Fruit fly (Drosophila melanogaster) Kc167 (cell line): ENCODE measurements around the gene CG17734.

Experiments used
- h ChIP-seq: fragments of >200 bp; optimal IDR thresholded peaks from 3 replicates; lab custom pipeline; 2018; ENCODE audit warnings: missing external identifiers
- insv ChIP-seq: fragments of >200 bp; optimal IDR thresholded peaks from 3 replicates; lab custom pipeline; 2018; ENCODE audit warnings: missing external identifiers
- ttk ChIP-seq: sonication (Bioruptor generic); optimal IDR thresholded peaks from 2 replicates; lab custom pipeline; 2017; ENCODE audit warnings: missing external identifiers

- TF ChIP-seq ttk (lab: Kevin White, UChicago) (no peak), h (lab: Kevin White, UChicago) (no peak), insv (lab: Kevin White, UChicago) (no peak)
Measured at dm6 chr3R:11231705-11232261, 12.0 kb downstream of the CG17734 start, which contains the start of the genes CG17187 and Dph3.
